Worm (Caenorhabditis elegans): Measurements from ENCODE around the gene cdh-3.
A peak's percentile ranks its signal among the peaks of the same experiment; 100 is the strongest.

Gene cdh-3

ce11 chrIII:7729534-7730061, 24.6 kb downstream of the cdh-3 start, which contains the start of gene ZK112.4 (continued):
- peak; percentile 63 for TF ChIP-seq tbx-2 (tag; optimal IDR thresholded peaks at IDR 0.05)
- peak; percentile 73 for TF ChIP-seq nhr-85 (tag)
- no peak for TF ChIP-seq nhr-11 (tag; optimal IDR thresholded peaks at IDR 0.05)
- peak; percentile 82 for TF ChIP-seq nhr-20 (tag; optimal IDR thresholded peaks at IDR 0.05)
- peak; percentile 40 to 44 for TF ChIP-seq efl-1 (optimal IDR thresholded peaks at IDR 0.05)
- TF ChIP-seq efl-1 (GFP tag; optimal IDR thresholded peaks at IDR 0.05 in 1 of 2), result peak; percentile 30 to 91
- peak; percentile 36 for TF ChIP-seq C16A3.4 (tag; optimal IDR thresholded peaks at IDR 0.05)
- peak; percentile 83 for TF ChIP-seq nhr-71 (tag; optimal IDR thresholded peaks at IDR 0.05)
- TF ChIP-seq blmp-1 (tag; optimal IDR thresholded peaks at IDR 0.05), result peak; percentile 75
- TF ChIP-seq ceh-88 (GFP tag; IDR thresholded peaks at IDR 0.05), result no peak
- no peak for TF ChIP-seq ztf-11 (tag; optimal IDR thresholded peaks at IDR 0.05)
- peak; percentile 6 for TF ChIP-seq elt-2 (tag; optimal IDR thresholded peaks at IDR 0.05)
- peak; percentile 39 for TF ChIP-seq irx-1 (tag; optimal IDR thresholded peaks at IDR 0.05)
- peak; percentile 43 for TF ChIP-seq unc-86 (tag; optimal IDR thresholded peaks at IDR 0.05)
- peak; percentile 43 for TF ChIP-seq nhr-90 (tag; optimal IDR thresholded peaks at IDR 0.05; ENCODE audit: poor library complexity)
- TF ChIP-seq nhr-84 (tag; optimal IDR thresholded peaks at IDR 0.05), result peak; percentile 35
- peak; percentile 30 for TF ChIP-seq xbp-1 (tag; optimal IDR thresholded peaks at IDR 0.05)
- TF ChIP-seq nhr-47 (tag; optimal IDR thresholded peaks at IDR 0.05), result peak; percentile 52
- peak; percentile 48 to 68 for TF ChIP-seq lsy-2 (tag; optimal IDR thresholded peaks at IDR 0.05)
- no peak for TF ChIP-seq mab-9 (GFP tag; IDR thresholded peaks at IDR 0.05)
- no peak for TF ChIP-seq alr-1 (tag; optimal IDR thresholded peaks at IDR 0.05; ENCODE audit: borderline replicate concordance)
- TF ChIP-seq elt-3 (tag; optimal IDR thresholded peaks at IDR 0.05), result peak in 2 of 6 experiments; percentile 3 to 14

DNA sequence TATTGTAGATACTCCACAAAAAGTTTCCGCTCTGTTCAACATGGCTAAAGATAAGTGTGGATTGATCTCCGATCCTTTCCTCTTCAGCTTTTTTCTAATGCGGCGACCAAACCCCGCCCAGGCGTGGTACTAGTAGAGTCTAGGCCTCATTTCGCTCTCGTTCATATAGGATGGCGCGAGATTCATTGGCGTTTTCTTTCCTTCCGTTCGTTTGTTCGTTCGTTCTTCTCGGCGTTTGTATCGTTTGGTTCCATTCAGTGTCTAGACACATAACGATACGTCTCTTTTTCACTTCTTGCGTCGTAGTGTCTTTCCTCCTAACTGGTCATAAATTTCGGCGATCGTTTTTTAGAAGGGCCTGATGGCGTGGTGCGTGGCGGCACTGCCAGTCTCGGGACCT, 25.2 kb downstream of the cdh-3 start:
- TF ChIP-seq ama-1 (optimal IDR thresholded peaks at IDR 0.05) (peak; percentile 3), nhr-28 (tag; optimal IDR thresholded peaks at IDR 0.05) (no peak)

- TF ChIP-seq zip-4 (GFP tag; optimal IDR thresholded peaks at IDR 0.05), result peak; percentile 2
- peak; percentile 58 for TF ChIP-seq lin-13 (GFP tag; optimal IDR thresholded peaks at IDR 0.05)
- peak; percentile 23 to 55 for TF ChIP-seq efl-1 (optimal IDR thresholded peaks at IDR 0.05)
- peak in 1 of 2 experiments; percentile 83 for TF ChIP-seq efl-1 (GFP tag; optimal IDR thresholded peaks at IDR 0.05 in 1 of 2)
- TF ChIP-seq ama-1 (optimal IDR thresholded peaks at IDR 0.05), result peak; percentile 24
- TF ChIP-seq nhr-77 (tag; optimal IDR thresholded peaks at IDR 0.05), result peak; percentile 34
- no peak for TF ChIP-seq jun-1 (tag; optimal IDR thresholded peaks at IDR 0.05)
- TF ChIP-seq skn-1 (tag; optimal IDR thresholded peaks at IDR 0.05), result peak; percentile 70
- peak; percentile 50 for TF ChIP-seq nhr-47 (tag; optimal IDR thresholded peaks at IDR 0.05)
- TF ChIP-seq nhr-71 (tag; optimal IDR thresholded peaks at IDR 0.05), result peak; percentile 73
- TF ChIP-seq sup-37 (GFP tag; optimal IDR thresholded peaks at IDR 0.05), result no peak
- no peak for TF ChIP-seq irx-1 (tag; optimal IDR thresholded peaks at IDR 0.05)
- peak; percentile 28 for TF ChIP-seq nhr-19 (GFP tag; conservative IDR thresholded peaks at IDR 0.05)
- peak; percentile 10 for TF ChIP-seq tbx-2 (tag; optimal IDR thresholded peaks at IDR 0.05)
- TF ChIP-seq mep-1 (tag; optimal IDR thresholded peaks at IDR 0.05), result peak; percentile 63
- peak in 3 of 6 experiments; percentile 71 to 83 (median 78) for TF ChIP-seq elt-3 (tag; optimal IDR thresholded peaks at IDR 0.05)
- TF ChIP-seq lin-14 (GFP tag; optimal IDR thresholded peaks at IDR 0.05), result peak; percentile 90
- peak; percentile 44 for TF ChIP-seq rnt-1 (tag; optimal IDR thresholded peaks at IDR 0.05)
- TF ChIP-seq ceh-63 (GFP tag; optimal IDR thresholded peaks at IDR 0.05), result no peak
- peak; percentile 35 for TF ChIP-seq nhr-20 (tag; optimal IDR thresholded peaks at IDR 0.05)
- TF ChIP-seq ceh-88 (GFP tag; IDR thresholded peaks at IDR 0.05), result no peak
- TF ChIP-seq fos-1 (tag; optimal IDR thresholded peaks at IDR 0.05), result peak; percentile 23
- peak; percentile 44 for TF ChIP-seq nhr-90 (tag; optimal IDR thresholded peaks at IDR 0.05; ENCODE audit: poor library complexity)
- TF ChIP-seq ceh-8 (GFP tag; optimal IDR thresholded peaks at IDR 0.05), result no peak
- TF ChIP-seq pqm-1 (tag; optimal IDR thresholded peaks at IDR 0.05), result no peak
- peak in 1 of 3 experiments; percentile 48 for TF ChIP-seq ceh-82 (tag; optimal IDR thresholded peaks at IDR 0.05)
- TF ChIP-seq elt-2 (tag; optimal IDR thresholded peaks at IDR 0.05), result no peak
- no peak for TF ChIP-seq snpc-4 (tag; optimal IDR thresholded peaks at IDR 0.05)
- TF ChIP-seq lir-3 (tag; optimal IDR thresholded peaks at IDR 0.05; ENCODE audit: poor library complexity), result peak; percentile 1
- TF ChIP-seq lin-35 (GFP tag; optimal IDR thresholded peaks at IDR 0.05), result peak; percentile 18 to 25
- TF ChIP-seq snu-23 (GFP tag; optimal IDR thresholded peaks at IDR 0.05), result peak; percentile 71
- TF ChIP-seq egl-27 (tag; optimal IDR thresholded peaks at IDR 0.05), result peak in 1 of 2 experiments; percentile 63
- TF ChIP-seq mdl-1 (tag; optimal IDR thresholded peaks at IDR 0.05), result peak in 1 of 2 experiments; percentile 5
- peak; percentile 36 to 53 for TF ChIP-seq lsy-2 (tag; optimal IDR thresholded peaks at IDR 0.05)
- TF ChIP-seq pag-3 (tag; optimal IDR thresholded peaks at IDR 0.05; ENCODE audit: borderline replicate concordance, insufficient read depth), result no peak
- peak; percentile 94 for TF ChIP-seq blmp-1 (tag; optimal IDR thresholded peaks at IDR 0.05)
These were observed 25.8 kb downstream of the cdh-3 start for ce11 chrIII:7728494-7728893.

All from whole organism, L1 larva.